Worm (Caenorhabditis elegans): ENCODE data around the gene ZK697.14.

Gene ZK697.14

ce11 chrV:1788157-1788556 lies 32.7 kb upstream of the ZK697.14 start, which contains the start of gene F36H9.2:
Gene F36H9.2, plus strand, starts transcription at chrV:1788457.
- TF ChIP-seq daf-12 (tag; optimal IDR thresholded peaks at IDR 0.05), result no peak
- no peak for TF ChIP-seq elt-2 (tag; optimal IDR thresholded peaks at IDR 0.05)
- TF ChIP-seq ceh-28 (tag; optimal IDR thresholded peaks at IDR 0.05), result no peak
- no peak for TF ChIP-seq lin-15B (tag; optimal IDR thresholded peaks at IDR 0.05)
- no peak for TF ChIP-seq ceh-16 (tag; optimal IDR thresholded peaks at IDR 0.05)
- TF ChIP-seq unc-62 (GFP tag; optimal IDR thresholded peaks at IDR 0.05), result no peak
- no peak for TF ChIP-seq ceh-9 (tag; optimal IDR thresholded peaks at IDR 0.05)
- TF ChIP-seq nhr-237 (tag; optimal IDR thresholded peaks at IDR 0.05), result no peak
- no peak for TF ChIP-seq zag-1 (tag; optimal IDR thresholded peaks at IDR 0.05)

- TF ChIP-seq hmg-11 (tag; optimal IDR thresholded peaks at IDR 0.05), result no peak
- no peak for TF ChIP-seq fkh-2 (tag; optimal IDR thresholded peaks at IDR 0.05)
- no peak for TF ChIP-seq unc-39 (tag; optimal IDR thresholded peaks at IDR 0.05)
- no peak for TF ChIP-seq ztf-4 (tag; optimal IDR thresholded peaks at IDR 0.05)
- no peak for TF ChIP-seq lin-39 (tag; optimal IDR thresholded peaks at IDR 0.05)
- no peak for TF ChIP-seq mdl-1 (tag; optimal IDR thresholded peaks at IDR 0.05)
- TF ChIP-seq daf-12 (tag; optimal IDR thresholded peaks at IDR 0.05), result no peak
- TF ChIP-seq elt-3 (tag; optimal IDR thresholded peaks at IDR 0.05), result no peak
- no peak for TF ChIP-seq fos-1 (tag; optimal IDR thresholded peaks at IDR 0.05)
- TF ChIP-seq nhr-77 (tag; optimal IDR thresholded peaks at IDR 0.05), result no peak
- no peak for TF ChIP-seq fkh-10 (GFP tag; optimal IDR thresholded peaks at IDR 0.05)
- no peak for TF ChIP-seq egl-27 (tag; optimal IDR thresholded peaks at IDR 0.05)
- no peak for TF ChIP-seq nhr-12 (tag; optimal IDR thresholded peaks at IDR 0.05)
- no peak for TF ChIP-seq eor-1 (tag; optimal IDR thresholded peaks at IDR 0.05)
- TF ChIP-seq snpc-4 (tag; optimal IDR thresholded peaks at IDR 0.05), result no peak
- TF ChIP-seq nhr-76 (tag; optimal IDR thresholded peaks at IDR 0.05), result no peak
- no peak for TF ChIP-seq aly-2 (tag; optimal IDR thresholded peaks at IDR 0.05)
These were observed 26.4 kb upstream of the ZK697.14 start, which contains the start of gene F36H9.5 for ce11 chrV:1781922-1782321. Gene F36H9.5, minus strand, starts transcription at chrV:1782022.

- TF ChIP-seq nfya-1 (tag; optimal IDR thresholded peaks at IDR 0.05; ENCODE audit: insufficient read depth), result peak; percentile 86
- TF ChIP-seq egl-27 (tag; optimal IDR thresholded peaks at IDR 0.05), result no peak
These were observed 24.5 kb upstream of the ZK697.14 start for ce11 chrV:1779994-1780393.

- no peak for TF ChIP-seq ztf-11 (tag; optimal IDR thresholded peaks at IDR 0.05)
- TF ChIP-seq nhr-23 (tag; optimal IDR thresholded peaks at IDR 0.05), result no peak
- TF ChIP-seq fkh-2 (tag; optimal IDR thresholded peaks at IDR 0.05), result no peak
- TF ChIP-seq fos-1 (tag; optimal IDR thresholded peaks at IDR 0.05), result no peak
- no peak for TF ChIP-seq ceh-16 (tag; optimal IDR thresholded peaks at IDR 0.05)
- no peak for TF ChIP-seq lin-15B (tag; optimal IDR thresholded peaks at IDR 0.05)
These were observed 23.6 kb upstream of the ZK697.14 start, which contains the start of gene F36H9.4 for ce11 chrV:1779136-1779535. Gene F36H9.4, minus strand, starts transcription at chrV:1779236.

ce11 chrV:1774874-1775589 lies 19.5 kb upstream of the ZK697.14 start, which contains the start of gene F36H9.7:
Gene F36H9.7, minus strand, starts transcription at chrV:1774924.
- TF ChIP-seq fos-1 (tag; optimal IDR thresholded peaks at IDR 0.05), result no peak
- TF ChIP-seq hmg-11 (tag; optimal IDR thresholded peaks at IDR 0.05), result no peak
- no peak for TF ChIP-seq lin-15B (tag; optimal IDR thresholded peaks at IDR 0.05)
- TF ChIP-seq ztf-11 (tag; optimal IDR thresholded peaks at IDR 0.05), result no peak
- TF ChIP-seq nhr-43 (tag; optimal IDR thresholded peaks at IDR 0.05; ENCODE audit: poor library complexity, severe bottlenecking), result no peak
- no peak for TF ChIP-seq nhr-23 (tag; optimal IDR thresholded peaks at IDR 0.05)
- no peak for TF ChIP-seq skn-1 (tag; optimal IDR thresholded peaks at IDR 0.05)
- no peak for TF ChIP-seq egl-27 (tag; optimal IDR thresholded peaks at IDR 0.05)
- no peak for TF ChIP-seq pha-4 (tag; optimal IDR thresholded peaks at IDR 0.05)
- TF ChIP-seq nhr-237 (tag; optimal IDR thresholded peaks at IDR 0.05), result no peak

- TF ChIP-seq elt-2 (tag; optimal IDR thresholded peaks at IDR 0.05), result peak; percentile 27
- no peak for TF ChIP-seq mdl-1 (tag; optimal IDR thresholded peaks at IDR 0.05)
- TF ChIP-seq ztf-4 (tag; optimal IDR thresholded peaks at IDR 0.05), result no peak
- TF ChIP-seq nfya-1 (tag; optimal IDR thresholded peaks at IDR 0.05; ENCODE audit: insufficient read depth), result peak; percentile 22
- peak; percentile 32 for TF ChIP-seq hmg-11 (tag; optimal IDR thresholded peaks at IDR 0.05)
These were observed 17.6 kb upstream of the ZK697.14 start for ce11 chrV:1773120-1773519.

Data from whole organism, L3 larva.